Fruit fly (Drosophila melanogaster) whole organism, prepupa: ENCODE data around the gene CG42264.

Source experiments
- Blimp-1 ChIP-seq: fragments of 200-800 bp; sonication (Bioruptor generic); optimal IDR thresholded peaks from 3 replicates; lab custom pipeline; 2017; ENCODE audit warnings: missing biosample characterization, missing genetic modification characterization, mild to moderate bottlenecking, moderate library complexity, missing genetic modification reagents
- CG10631 ChIP-seq: fragments of 200-800 bp; sonication (Bioruptor generic); optimal IDR thresholded peaks from 2 replicates; lab custom pipeline; 2016; ENCODE audit warnings: missing biosample characterization, missing genetic modification characterization
- CG10669 ChIP-seq: fragments of 200-800 bp; sonication (Bioruptor generic); optimal IDR thresholded peaks from 3 replicates; lab custom pipeline; 2018; ENCODE audit warnings: missing biosample characterization, mild to moderate bottlenecking, missing genetic modification characterization, moderate library complexity
- CG11294 ChIP-seq: fragments of 200-800 bp; sonication (Bioruptor generic); IDR thresholded peaks from 2 replicates; pipeline ENCODE4 v1.3.6; 2022; ENCODE audit warnings: missing biosample characterization, missing genetic modification characterization
- CG11762 ChIP-seq: fragments of 200-800 bp; sonication (Bioruptor generic); optimal IDR thresholded peaks from 3 replicates; lab custom pipeline; 2016; ENCODE audit warnings: missing biosample characterization, missing genetic modification characterization; ENCODE audit not compliant: insufficient read depth
- CG1621 ChIP-seq: fragments of 200-800 bp; sonication (Bioruptor generic); optimal IDR thresholded peaks from 3 replicates; lab custom pipeline; 2018; ENCODE audit warnings: missing biosample characterization, mild to moderate bottlenecking, missing genetic modification characterization
- CG16779 ChIP-seq: fragments of 200-800 bp; sonication (Bioruptor generic); optimal IDR thresholded peaks from 3 replicates; lab custom pipeline; 2017; ENCODE audit warnings: missing biosample characterization, mild to moderate bottlenecking, missing genetic modification characterization
- CG31627 ChIP-seq: fragments of 200-800 bp; sonication (Bioruptor generic); optimal IDR thresholded peaks from 3 replicates; lab custom pipeline; 2016; ENCODE audit warnings: missing biosample characterization, missing genetic modification characterization
- CG34406 ChIP-seq: fragments of 200-800 bp; sonication (Bioruptor generic); optimal IDR thresholded peaks from 3 replicates; lab custom pipeline; 2016; ENCODE audit warnings: missing biosample characterization, missing genetic modification characterization
- CG4318 ChIP-seq: fragments of 200-800 bp; sonication (Bioruptor generic); optimal IDR thresholded peaks from 3 replicates; lab custom pipeline; 2017; ENCODE audit warnings: missing biosample characterization, mild to moderate bottlenecking, missing genetic modification characterization
- CG6163 ChIP-seq: fragments of 200-800 bp; sonication (Bioruptor generic); IDR thresholded peaks from 3 replicates; pipeline ENCODE4 v1.3.6; 2022; ENCODE audit warnings: missing biosample characterization, missing genetic modification characterization
- CG6276 ChIP-seq: fragments of 200-800 bp; sonication (Bioruptor generic); optimal IDR thresholded peaks from 2 replicates; lab custom pipeline; 2017; ENCODE audit warnings: missing biosample characterization, mild to moderate bottlenecking, missing genetic modification characterization
- CG6792 ChIP-seq: fragments of 200-800 bp; sonication (Bioruptor generic); optimal IDR thresholded peaks from 3 replicates; lab custom pipeline; 2016; ENCODE audit warnings: missing biosample characterization, missing genetic modification characterization
- CG6808 ChIP-seq: fragments of 200-800 bp; sonication (Bioruptor generic); optimal IDR thresholded peaks from 3 replicates; lab custom pipeline; 2017; ENCODE audit warnings: missing biosample characterization, missing genetic modification characterization, mild to moderate bottlenecking, moderate library complexity, missing genetic modification reagents
- CG6854 ChIP-seq: fragments of 200-800 bp; sonication (Bioruptor generic); optimal IDR thresholded peaks from 2 replicates; lab custom pipeline; 2017; ENCODE audit warnings: missing biosample characterization, mild to moderate bottlenecking, missing genetic modification characterization
- CG7368 ChIP-seq: fragments of 200-800 bp; sonication (Bioruptor generic); optimal IDR thresholded peaks from 3 replicates; lab custom pipeline; 2016; ENCODE audit warnings: missing biosample characterization, missing genetic modification characterization
- CG8119 ChIP-seq: fragments of 200-800 bp; sonication (Bioruptor generic); IDR thresholded peaks from 3 replicates; pipeline ENCODE4 v1.3.6; 2022; ENCODE audit warnings: missing biosample characterization, missing genetic modification characterization
- CG8319 ChIP-seq: fragments of 200-800 bp; sonication (Bioruptor generic); optimal IDR thresholded peaks from 3 replicates; lab custom pipeline; 2016; ENCODE audit warnings: missing biosample characterization, missing genetic modification characterization
- CG9139 ChIP-seq: fragments of 200-800 bp; sonication (Bioruptor generic); optimal IDR thresholded peaks from 3 replicates; lab custom pipeline; 2017; ENCODE audit warnings: missing biosample characterization, mild to moderate bottlenecking, missing genetic modification characterization
- Eip75B ChIP-seq: fragments of 200-800 bp; sonication (Bioruptor generic); optimal IDR thresholded peaks from 3 replicates; lab custom pipeline; 2016; ENCODE audit warnings: missing biosample characterization, missing genetic modification characterization
- Eip78C ChIP-seq: fragments of 200-800 bp; sonication (Bioruptor generic); peaks from one replicate; lab custom pipeline; 2016; ENCODE audit warnings: missing biosample characterization, missing genetic modification characterization
- Eip93F ChIP-seq: fragments of 200-800 bp; sonication (Bioruptor generic); optimal IDR thresholded peaks from 2 replicates; lab custom pipeline; 2016; ENCODE audit warnings: missing biosample characterization, mild to moderate bottlenecking, missing genetic modification characterization
- Ets96B ChIP-seq: fragments of 200-800 bp; optimal IDR thresholded peaks from 2 replicates; lab custom pipeline; 2019; ENCODE audit warnings: missing biosample characterization, mild to moderate bottlenecking, missing genetic modification characterization, moderate library complexity
- Gug ChIP-seq: fragments of 200-800 bp; sonication (Bioruptor generic); IDR thresholded peaks from 2 replicates; pipeline ENCODE4 v1.3.6; 2022; ENCODE audit warnings: missing biosample characterization, missing genetic modification characterization
- Hr38 ChIP-seq: sonication (Bioruptor generic); optimal IDR thresholded peaks from 2 replicates; lab custom pipeline; 2016; ENCODE audit warnings: missing biosample characterization, missing genetic modification characterization
- Hr39 ChIP-seq: fragments of 200-800 bp; sonication (Bioruptor generic); optimal IDR thresholded peaks from 2 replicates; lab custom pipeline; 2016; ENCODE audit warnings: missing biosample characterization, missing genetic modification characterization
- Hr4 ChIP-seq: fragments of 200-800 bp; sonication (Bioruptor generic); optimal IDR thresholded peaks from 3 replicates; lab custom pipeline; 2016; ENCODE audit warnings: missing biosample characterization, missing genetic modification characterization
- Lpt ChIP-seq: fragments of 200-800 bp; sonication (Bioruptor generic); optimal IDR thresholded peaks from 3 replicates; lab custom pipeline; 2016; ENCODE audit warnings: missing biosample characterization, missing genetic modification characterization
- Met ChIP-seq: fragments of 200-800 bp; sonication (Bioruptor generic); optimal IDR thresholded peaks from 3 replicates; lab custom pipeline; 2016; ENCODE audit warnings: missing biosample characterization, missing genetic modification characterization
- OdsH ChIP-seq: fragments of 200-800 bp; sonication (Bioruptor generic); optimal IDR thresholded peaks from 3 replicates; lab custom pipeline; 2016; ENCODE audit warnings: missing biosample characterization, missing genetic modification characterization
- Smox ChIP-seq: fragments of 200-800 bp; sonication (Bioruptor generic); optimal IDR thresholded peaks from 3 replicates; lab custom pipeline; 2016; ENCODE audit warnings: missing biosample characterization, missing genetic modification characterization
- Sox102F ChIP-seq: fragments of 200-800 bp; sonication (Bioruptor generic); optimal IDR thresholded peaks from 2 replicates; lab custom pipeline; 2016; ENCODE audit warnings: missing biosample characterization, mild to moderate bottlenecking, missing genetic modification characterization
- Sox14 ChIP-seq: fragments of 200-800 bp; sonication (Bioruptor generic); optimal IDR thresholded peaks from 3 replicates; lab custom pipeline; 2016; ENCODE audit warnings: missing biosample characterization, missing genetic modification characterization
- achi ChIP-seq: fragments of 200-800 bp; sonication (Bioruptor generic); optimal IDR thresholded peaks from 3 replicates; lab custom pipeline; 2016; ENCODE audit warnings: missing biosample characterization, missing genetic modification characterization
- acj6 ChIP-seq: fragments of 200-800 bp; sonication (Bioruptor generic); optimal IDR thresholded peaks from 3 replicates; lab custom pipeline; 2016; ENCODE audit warnings: missing biosample characterization, missing genetic modification characterization
- cyc ChIP-seq: fragments of 200-800 bp; sonication (Bioruptor generic); optimal IDR thresholded peaks from 3 replicates; lab custom pipeline; 2016; ENCODE audit warnings: missing biosample characterization, missing genetic modification characterization
- dac ChIP-seq: fragments of 200-800 bp; sonication (Bioruptor generic); optimal IDR thresholded peaks from 2 replicates; lab custom pipeline; 2017; ENCODE audit warnings: missing biosample characterization, mild to moderate bottlenecking, missing genetic modification characterization
- dsx ChIP-seq: fragments of 200-800 bp; optimal IDR thresholded peaks from 3 replicates; lab custom pipeline; 2019; ENCODE audit warnings: missing biosample characterization, mild to moderate bottlenecking, missing genetic modification characterization, moderate library complexity; ENCODE audit not compliant: poor library complexity, severe bottlenecking
- eg ChIP-seq: fragments of 200-800 bp; sonication (Bioruptor generic); IDR thresholded peaks from 3 replicates; pipeline ENCODE4 v1.3.6; 2022; ENCODE audit warnings: missing biosample characterization, missing genetic modification characterization
- fd59A ChIP-seq: fragments of 200-800 bp; sonication (Bioruptor generic); optimal IDR thresholded peaks from 2 replicates; lab custom pipeline; 2017; ENCODE audit warnings: missing biosample characterization, mild to moderate bottlenecking, missing genetic modification characterization, missing genetic modification reagents
- fkh ChIP-seq: fragments of 200-800 bp; sonication (Bioruptor generic); optimal IDR thresholded peaks from 3 replicates; lab custom pipeline; 2017; ENCODE audit warnings: missing biosample characterization, mild to moderate bottlenecking, missing genetic modification characterization, moderate library complexity
- lz ChIP-seq: fragments of 200-800 bp; sonication (Bioruptor generic); optimal IDR thresholded peaks from 3 replicates; lab custom pipeline; 2016; ENCODE audit warnings: missing biosample characterization, missing genetic modification characterization
- net ChIP-seq: fragments of 200-800 bp; sonication (Bioruptor generic); optimal IDR thresholded peaks from 3 replicates; lab custom pipeline; 2016; ENCODE audit warnings: missing biosample characterization, missing genetic modification characterization
- pdm3 ChIP-seq: fragments of 200-800 bp; sonication (Bioruptor generic); optimal IDR thresholded peaks from 3 replicates; lab custom pipeline; 2016; ENCODE audit warnings: missing biosample characterization, missing genetic modification characterization
- salr ChIP-seq, 2 experiments: fragments of 200-800 bp; sonication (Bioruptor generic); optimal IDR thresholded peaks; 3 replicates each; lab custom pipeline; 2016 to 2018; ENCODE audit warnings: missing biosample characterization in 2 of 2, missing genetic modification characterization in 2 of 2, mild to moderate bottlenecking in 1 of 2
- spab ChIP-seq: fragments of 200-800 bp; sonication (Bioruptor generic); optimal IDR thresholded peaks from 2 replicates; lab custom pipeline; 2017; ENCODE audit warnings: missing biosample characterization, mild to moderate bottlenecking, missing genetic modification characterization, missing genetic modification reagents
- svp ChIP-seq: fragments of 200-800 bp; sonication (Bioruptor generic); peaks from one replicate; lab custom pipeline; 2016; ENCODE audit warnings: missing biosample characterization, missing genetic modification characterization
- topi ChIP-seq: fragments of 200-800 bp; sonication (Bioruptor generic); optimal IDR thresholded peaks from 3 replicates; lab custom pipeline; 2016; ENCODE audit warnings: missing biosample characterization, missing genetic modification characterization
- vri ChIP-seq: fragments of 200-800 bp; sonication (Bioruptor generic); optimal IDR thresholded peaks from 3 replicates; lab custom pipeline; 2016; ENCODE audit warnings: missing biosample characterization, mild to moderate bottlenecking, missing genetic modification characterization

Gene CG42264

DNA sequence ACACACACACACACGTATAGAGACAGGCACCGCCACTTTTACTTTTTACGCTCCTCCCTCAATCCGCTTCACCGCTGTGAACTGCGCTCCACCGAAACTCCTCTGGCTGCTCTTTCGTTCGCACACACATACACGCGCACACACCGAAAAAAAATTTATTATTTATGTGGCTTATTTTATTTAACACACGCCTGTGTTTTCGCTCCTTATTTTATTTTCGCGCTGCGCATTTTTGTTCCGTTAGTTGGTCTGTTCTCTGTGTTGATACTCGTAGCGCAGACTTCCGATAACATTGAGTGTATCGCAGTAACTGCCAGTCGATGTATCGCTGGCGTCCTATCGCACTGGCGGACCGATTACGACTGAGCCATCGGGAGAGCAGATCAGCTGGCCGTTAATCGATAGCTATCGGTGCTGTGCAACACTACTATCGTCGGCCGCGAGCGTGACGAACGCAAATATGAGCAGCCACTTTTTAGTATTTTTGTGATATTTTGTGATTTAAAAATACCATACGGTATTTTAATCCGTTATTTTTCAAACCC, 38.7 kb downstream of the CG42264 start, which contains the start of gene Snx27 (continued):
- TF ChIP-seq CG4318 (GFP tag; lab: Kevin White, UChicago) = no peak
- no peak for TF ChIP-seq CG6808 (GFP tag; lab: Kevin White, UChicago)
- no peak for TF ChIP-seq Lpt (GFP tag; lab: Kevin White, UChicago)
- 0 out of 2 replicates have a peak, but pooled peaks have one; percentile 14 for TF ChIP-seq Gug (GFP tag; lab: Robert Waterston, UW)
- no peak for TF ChIP-seq achi (GFP tag; lab: Kevin White, UChicago)
- no peak for TF ChIP-seq CG6276 (GFP tag; lab: Kevin White, UChicago)
- TF ChIP-seq Smox (GFP tag; lab: Kevin White, UChicago) = peak; percentile 14
- no peak for TF ChIP-seq CG11294

DNA sequence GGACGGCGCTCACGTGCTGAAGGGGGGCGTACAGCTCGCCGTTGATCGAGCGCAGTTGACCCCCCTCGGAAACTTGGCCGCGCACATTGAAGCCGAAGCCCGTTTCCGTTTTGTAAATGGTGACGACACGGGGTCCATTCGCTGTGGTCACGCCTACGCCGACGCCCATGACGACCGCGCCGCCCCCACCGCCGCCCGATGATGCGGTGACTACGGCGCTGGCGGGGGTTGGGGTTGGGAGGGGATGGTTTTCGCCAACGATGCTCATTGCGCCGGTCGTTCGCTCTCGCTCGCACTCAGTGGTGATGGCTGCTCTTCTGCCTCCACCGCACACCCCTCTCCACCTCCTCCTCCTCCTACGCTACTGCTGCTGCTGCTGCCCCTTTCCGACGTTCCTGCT, 39.3 kb downstream of the CG42264 start:
- no peak for TF ChIP-seq topi (GFP tag; lab: Kevin White, UChicago)
- TF ChIP-seq CG6808 (GFP tag; lab: Kevin White, UChicago) = peak; percentile 15
- TF ChIP-seq CG10669 = no peak
- TF ChIP-seq Eip75B (GFP tag; lab: Kevin White, UChicago) = peak; percentile 1
- TF ChIP-seq acj6 (GFP tag; lab: Kevin White, UChicago) = peak; percentile 11
- peak; percentile 78 for TF ChIP-seq eg (GFP tag; lab: Robert Waterston, UW)
- TF ChIP-seq Hr38 (GFP tag; lab: Kevin White, UChicago) = no peak
- TF ChIP-seq CG6792 (GFP tag; lab: Kevin White, UChicago) = peak; percentile 33
- TF ChIP-seq dac (GFP tag; lab: Kevin White, UChicago) = no peak
- no peak for TF ChIP-seq fd59A (GFP tag; lab: Kevin White, UChicago)
- TF ChIP-seq pdm3 (GFP tag; lab: Kevin White, UChicago) = peak; percentile 11
- peak; percentile 29 for TF ChIP-seq net (GFP tag; lab: Kevin White, UChicago)
- TF ChIP-seq CG10631 (GFP tag; lab: Kevin White, UChicago) = peak; percentile 29
- no peak for TF ChIP-seq CG11294
- TF ChIP-seq CG6854 (GFP tag; lab: Kevin White, UChicago) = no peak
- no peak for TF ChIP-seq Eip78C (GFP tag; lab: Kevin White, UChicago)
- peak; percentile 66 for TF ChIP-seq CG6163 (GFP tag; lab: Robert Waterston, UW)
- no peak for TF ChIP-seq CG16779
- TF ChIP-seq CG11762 (GFP tag; lab: Kevin White, UChicago) = no peak
- no peak for TF ChIP-seq CG34406
- TF ChIP-seq vri (GFP tag; lab: Kevin White, UChicago) = no peak
- TF ChIP-seq fkh = no peak
- TF ChIP-seq achi (GFP tag; lab: Kevin White, UChicago) = peak; percentile 17
- peak; percentile 32 for TF ChIP-seq CG7368 (GFP tag; lab: Kevin White, UChicago)
- TF ChIP-seq salr (GFP tag; optimal IDR thresholded peaks at IDR 0.05; lab: Kevin White, UChicago) = no peak
- TF ChIP-seq Lpt (GFP tag; lab: Kevin White, UChicago) = no peak
- TF ChIP-seq svp = no peak
- TF ChIP-seq CG31627 (GFP tag; lab: Kevin White, UChicago) = peak; percentile 45
- no peak for TF ChIP-seq CG8319 (GFP tag; lab: Kevin White, UChicago)
- peak; percentile 9 for TF ChIP-seq OdsH (GFP tag; lab: Kevin White, UChicago)
- TF ChIP-seq CG9139 = peak; percentile 12
- no peak; the same call in 2 of the 3 replicates for TF ChIP-seq CG8119
- TF ChIP-seq lz (GFP tag; lab: Kevin White, UChicago) = no peak
- TF ChIP-seq Hr39 = peak; percentile 51
- TF ChIP-seq spab = no peak
- TF ChIP-seq Ets96B (tag; lab: Kevin White, UChicago) = peak; percentile 24
- TF ChIP-seq CG1621 (tag; lab: Kevin White, UChicago) = peak; percentile 36
- TF ChIP-seq Met (GFP tag; lab: Kevin White, UChicago) = no peak
- no peak for TF ChIP-seq Sox102F (GFP tag; lab: Kevin White, UChicago)
- TF ChIP-seq Eip93F = no peak
- peak; percentile 29 for TF ChIP-seq cyc (GFP tag; lab: Kevin White, UChicago)
- no peak for TF ChIP-seq dsx (GFP tag; lab: Kevin White, UChicago)
- no peak for TF ChIP-seq Blimp-1 (GFP tag; lab: Kevin White, UChicago)
- TF ChIP-seq Hr4 (GFP tag; lab: Kevin White, UChicago) = peak; percentile 25
- TF ChIP-seq Sox14 (GFP tag; lab: Kevin White, UChicago) = peak; percentile 2
